Fruit fly (Drosophila melanogaster): ENCODE measurements around the gene CG14105.

The CG14105 gene

DNA sequence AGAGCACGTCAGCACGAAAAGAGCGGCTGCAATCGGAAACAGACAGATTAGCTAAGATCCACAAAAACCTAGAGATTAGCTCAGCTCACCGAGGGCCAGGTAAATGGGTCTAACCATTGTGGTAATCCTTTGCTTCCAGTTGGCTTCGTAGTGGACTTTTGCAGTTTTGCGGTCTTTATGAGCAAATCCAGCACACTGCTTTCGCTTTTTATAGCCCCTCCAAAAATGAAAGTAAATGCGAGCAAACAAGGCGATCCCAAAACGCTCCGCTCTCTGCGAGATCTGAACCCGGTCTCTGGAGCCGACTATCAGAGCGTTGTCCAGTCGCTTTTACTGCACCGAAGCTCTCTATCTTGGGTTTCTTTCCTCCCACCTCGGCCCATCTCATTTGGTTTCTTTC, 45.3 kb downstream of the CG14105 start, which contains the start of gene CG14107:
CG14107 (minus strand) TSS at position 187 of the 400 bp plus-strand sequence.
- TF ChIP-seq CG32006 (GFP tag; optimal IDR thresholded peaks at IDR 0.05), result peak; percentile 11
- no peak for TF ChIP-seq CG11762 (GFP tag; optimal IDR thresholded peaks at IDR 0.05; ENCODE audit: insufficient read depth)
- TF ChIP-seq CG6854 (GFP tag; optimal IDR thresholded peaks at IDR 0.05), result peak; percentile 35
- TF ChIP-seq fd85E (GFP tag; optimal IDR thresholded peaks at IDR 0.05), result no peak
- TF ChIP-seq eg (GFP tag; IDR thresholded peaks at IDR 0.05), result no peak
- TF ChIP-seq Lpt (GFP tag; optimal IDR thresholded peaks at IDR 0.05), result no peak
- TF ChIP-seq Eip78C (GFP tag), result no peak
- no peak for TF ChIP-seq Sox14 (GFP tag; optimal IDR thresholded peaks at IDR 0.05)
- TF ChIP-seq svp (GFP tag), result peak; percentile 60
- no peak for TF ChIP-seq topi (GFP tag; optimal IDR thresholded peaks at IDR 0.05)
- TF ChIP-seq Blimp-1 (GFP tag; optimal IDR thresholded peaks at IDR 0.05), result peak; percentile 89
- no peak for TF ChIP-seq Smox (GFP tag; optimal IDR thresholded peaks at IDR 0.05)
- TF ChIP-seq Ets21C (GFP tag; optimal IDR thresholded peaks at IDR 0.05), result no peak
- TF ChIP-seq CG8319 (GFP tag; optimal IDR thresholded peaks at IDR 0.05), result no peak
- TF ChIP-seq CG6808 (GFP tag; optimal IDR thresholded peaks at IDR 0.05), result no peak
- TF ChIP-seq CG3919 (GFP tag; optimal IDR thresholded peaks at IDR 0.05), result no peak
- TF ChIP-seq CG31627 (GFP tag; optimal IDR thresholded peaks at IDR 0.05), result no peak
- no peak for TF ChIP-seq CG4318 (GFP tag; optimal IDR thresholded peaks at IDR 0.05)
- no peak for TF ChIP-seq Sox102F (GFP tag; optimal IDR thresholded peaks at IDR 0.05)
- no peak for TF ChIP-seq OdsH (GFP tag; optimal IDR thresholded peaks at IDR 0.05)
- TF ChIP-seq CG11294 (GFP tag; IDR thresholded peaks at IDR 0.05), result no peak
- no peak for TF ChIP-seq Eip75B (GFP tag; optimal IDR thresholded peaks at IDR 0.05)
- no peak for TF ChIP-seq acj6 (GFP tag; optimal IDR thresholded peaks at IDR 0.05)

- TF ChIP-seq Smox (GFP tag; optimal IDR thresholded peaks at IDR 0.05) (no peak), vri (GFP tag; optimal IDR thresholded peaks at IDR 0.05) (no peak), Sox14 (GFP tag; optimal IDR thresholded peaks at IDR 0.05) (no peak), esn (GFP tag; optimal IDR thresholded peaks at IDR 0.05) (no peak), CG6276 (GFP tag; optimal IDR thresholded peaks at IDR 0.05) (no peak), fd85E (GFP tag; optimal IDR thresholded peaks at IDR 0.05) (no peak), CG8319 (GFP tag; optimal IDR thresholded peaks at IDR 0.05) (no peak), CG10669 (GFP tag; optimal IDR thresholded peaks at IDR 0.05) (no peak), eg (GFP tag; IDR thresholded peaks at IDR 0.05) (no peak), CG8632 (GFP tag; optimal IDR thresholded peaks at IDR 0.05) (no peak)
Measured at dm6 chr3L:13378202-13378601, 48.3 kb downstream of the CG14105 start, which contains the start of gene SNCF. SNCF (plus strand) TSS chr3L:13378583.

DNA sequence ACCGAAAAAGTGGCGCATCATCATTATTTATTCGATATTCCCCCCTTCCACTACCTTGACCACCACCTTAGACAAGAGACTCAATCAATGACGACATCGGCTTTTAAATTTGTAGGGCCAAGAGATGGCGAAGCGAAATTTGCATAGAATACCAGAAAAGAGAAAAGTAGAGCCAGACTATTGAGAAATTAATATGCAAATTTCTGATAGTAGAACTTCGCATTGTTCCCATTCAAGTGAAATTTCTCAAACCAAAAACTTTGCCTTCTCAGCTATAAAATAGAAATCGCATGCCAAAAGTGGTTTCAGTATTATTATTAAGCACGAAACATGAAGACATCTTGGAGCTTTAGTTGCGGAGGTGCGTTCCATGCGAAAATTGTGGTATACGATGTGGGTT, 48.8 kb downstream of the CG14105 start, which contains the start of gene CG14111:
CG14111 (plus strand) TSS at position 301 of the 400 bp plus-strand sequence.
- TF ChIP-seq svp (GFP tag), result peak; percentile 1
- TF ChIP-seq Lpt (GFP tag; optimal IDR thresholded peaks at IDR 0.05), result no peak
- TF ChIP-seq CG31627 (GFP tag; optimal IDR thresholded peaks at IDR 0.05), result no peak
- TF ChIP-seq CG6854 (GFP tag; optimal IDR thresholded peaks at IDR 0.05), result no peak
- no peak for TF ChIP-seq Hr38 (GFP tag; optimal IDR thresholded peaks at IDR 0.05)
- TF ChIP-seq OdsH (GFP tag; optimal IDR thresholded peaks at IDR 0.05), result no peak
